Fruit fly (Drosophila melanogaster): ENCODE measurements around the gene Syx17.

Syx17 gene

DNA sequence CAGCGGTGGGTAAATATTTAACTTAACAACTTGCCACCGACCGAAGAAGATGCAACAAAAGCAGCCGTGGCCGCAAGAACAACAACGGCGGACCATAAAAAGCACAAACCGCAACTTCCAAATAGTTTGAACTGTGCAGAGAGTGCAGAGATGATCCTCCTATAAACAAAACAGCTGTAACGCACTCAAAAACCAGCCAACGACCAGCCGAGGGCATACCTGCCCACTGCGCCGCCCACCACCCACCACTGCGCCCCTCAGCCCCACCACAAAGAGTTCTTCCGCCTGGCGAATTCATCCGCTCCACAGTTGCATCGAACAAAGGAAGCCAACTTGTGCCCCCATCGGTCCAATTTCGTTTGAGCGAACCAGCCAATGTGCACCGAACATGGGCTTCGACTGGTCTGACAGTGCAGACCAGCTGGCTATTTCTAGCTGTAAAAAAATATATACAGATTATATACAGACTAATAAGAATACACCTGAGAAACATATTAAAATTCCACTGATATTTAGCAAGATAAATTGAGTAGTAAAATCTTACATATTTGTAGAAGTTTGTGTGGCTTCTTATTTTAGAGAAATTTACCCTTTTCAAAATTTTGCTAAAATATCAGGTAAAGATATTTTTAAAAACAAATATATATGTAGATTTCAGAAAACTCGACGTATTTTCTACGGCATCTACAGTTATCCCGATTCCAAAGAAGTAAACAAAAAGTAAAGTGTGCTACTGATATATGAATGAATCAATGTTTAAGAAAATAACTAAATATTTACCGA, 19.6 kb upstream of the Syx17 start (continued):
- TF ChIP-seq CG34406 (GFP tag; optimal IDR thresholded peaks at IDR 0.05) (no peak), Hr39 (GFP tag; optimal IDR thresholded peaks at IDR 0.05) (no peak), CG31627 (GFP tag; optimal IDR thresholded peaks at IDR 0.05) (no peak), CG6792 (GFP tag; optimal IDR thresholded peaks at IDR 0.05) (no peak), topi (GFP tag; optimal IDR thresholded peaks at IDR 0.05) (peak; percentile 32), net (GFP tag; optimal IDR thresholded peaks at IDR 0.05) (no peak), cyc (GFP tag; optimal IDR thresholded peaks at IDR 0.05) (peak; percentile 19), spab (GFP tag; optimal IDR thresholded peaks at IDR 0.05) (no peak), esn (GFP tag; optimal IDR thresholded peaks at IDR 0.05) (peak; percentile 40), acj6 (GFP tag; optimal IDR thresholded peaks at IDR 0.05) (no peak), dac (GFP tag; optimal IDR thresholded peaks at IDR 0.05) (no peak), CG32006 (GFP tag; optimal IDR thresholded peaks at IDR 0.05) (peak; percentile 22), pdm3 (GFP tag; optimal IDR thresholded peaks at IDR 0.05) (no peak), CG3032 (tag; optimal IDR thresholded peaks at IDR 0.05) (peak; percentile 17), Lpt (GFP tag; optimal IDR thresholded peaks at IDR 0.05) (no peak), Sox14 (GFP tag; optimal IDR thresholded peaks at IDR 0.05) (no peak), fd85E (GFP tag; optimal IDR thresholded peaks at IDR 0.05) (no peak), CG6854 (GFP tag; optimal IDR thresholded peaks at IDR 0.05) (peak; percentile 14), Smox (GFP tag; optimal IDR thresholded peaks at IDR 0.05) (peak; percentile 25), Ets96B (tag; optimal IDR thresholded peaks at IDR 0.05) (no peak), fd59A (GFP tag; optimal IDR thresholded peaks at IDR 0.05) (no peak)

dm6 chr3L:4384326-4384662, 19.0 kb upstream of the Syx17 start, which contains the start of gene slow:
Gene slow, plus strand, starts transcription at chr3L:4384442.
- no peak for TF ChIP-seq fd85E (GFP tag; optimal IDR thresholded peaks at IDR 0.05)
- no peak for TF ChIP-seq dac (GFP tag; optimal IDR thresholded peaks at IDR 0.05)
- TF ChIP-seq Eip93F (GFP tag; optimal IDR thresholded peaks at IDR 0.05): no peak
- no peak for TF ChIP-seq Ets96B (tag; optimal IDR thresholded peaks at IDR 0.05)
- peak; percentile 37 for TF ChIP-seq CG6276 (GFP tag; optimal IDR thresholded peaks at IDR 0.05)
- no peak for TF ChIP-seq Smox (GFP tag; optimal IDR thresholded peaks at IDR 0.05)
- TF ChIP-seq CG6163 (GFP tag; IDR thresholded peaks at IDR 0.05): peak; percentile 61
- no peak for TF ChIP-seq dsx (GFP tag; optimal IDR thresholded peaks at IDR 0.05; ENCODE audit: poor library complexity, severe bottlenecking)
- peak; percentile 3 for TF ChIP-seq cyc (GFP tag; optimal IDR thresholded peaks at IDR 0.05)
- peak; percentile 38 for TF ChIP-seq CG6808 (GFP tag; optimal IDR thresholded peaks at IDR 0.05)
- TF ChIP-seq ss (GFP tag; optimal IDR thresholded peaks at IDR 0.05): no peak
- 0 out of 2 replicates have a peak, but pooled peaks have one; percentile 21 for TF ChIP-seq Gug (GFP tag; IDR thresholded peaks at IDR 0.05)
- TF ChIP-seq CG11762 (GFP tag; optimal IDR thresholded peaks at IDR 0.05; ENCODE audit: insufficient read depth): no peak
- no peak for TF ChIP-seq CG8119 (GFP tag; IDR thresholded peaks at IDR 0.05)
- TF ChIP-seq Hr39 (GFP tag; optimal IDR thresholded peaks at IDR 0.05): no peak
- no peak for TF ChIP-seq Hr38 (GFP tag; optimal IDR thresholded peaks at IDR 0.05)
- TF ChIP-seq vri (GFP tag; optimal IDR thresholded peaks at IDR 0.05): no peak
- no peak for TF ChIP-seq CG16779 (tag; optimal IDR thresholded peaks at IDR 0.05)
- TF ChIP-seq CG11294 (GFP tag; IDR thresholded peaks at IDR 0.05): no peak
- no peak for TF ChIP-seq Ets21C (GFP tag; optimal IDR thresholded peaks at IDR 0.05)
- no peak for TF ChIP-seq Eip75B (GFP tag; optimal IDR thresholded peaks at IDR 0.05)
- TF ChIP-seq acj6 (GFP tag; optimal IDR thresholded peaks at IDR 0.05): no peak
- TF ChIP-seq achi (GFP tag; optimal IDR thresholded peaks at IDR 0.05): peak; percentile 1
- TF ChIP-seq Sox15 (GFP tag; optimal IDR thresholded peaks at IDR 0.05): no peak
- TF ChIP-seq CG10631 (GFP tag; optimal IDR thresholded peaks at IDR 0.05): no peak
- TF ChIP-seq CG1621 (tag; optimal IDR thresholded peaks at IDR 0.05): peak; percentile 4
- TF ChIP-seq CG10669 (GFP tag; optimal IDR thresholded peaks at IDR 0.05): peak; percentile 29
- no peak for TF ChIP-seq CG8319 (GFP tag; optimal IDR thresholded peaks at IDR 0.05)
- no peak for TF ChIP-seq lz (GFP tag; optimal IDR thresholded peaks at IDR 0.05)
- no peak for TF ChIP-seq Sox102F (GFP tag; optimal IDR thresholded peaks at IDR 0.05)
- TF ChIP-seq CG8632 (GFP tag; optimal IDR thresholded peaks at IDR 0.05): no peak
- TF ChIP-seq CG9139 (GFP tag; optimal IDR thresholded peaks at IDR 0.05): no peak
- no peak for TF ChIP-seq CG15336 (GFP tag; IDR thresholded peaks at IDR 0.05)
- no peak for TF ChIP-seq CG7368 (GFP tag; optimal IDR thresholded peaks at IDR 0.05)
- no peak for TF ChIP-seq salr (GFP tag; optimal IDR thresholded peaks at IDR 0.05)
- TF ChIP-seq CG34406 (GFP tag; optimal IDR thresholded peaks at IDR 0.05): no peak

Data from whole organism, prepupa.